Fruit fly (Drosophila melanogaster) Kc167 (cell line): ENCODE results near the gene bru3.

Experiments
- Myc ChIP-seq: fragments of >200 bp; optimal IDR thresholded peaks from 2 replicates; lab custom pipeline; 2017; ENCODE audit warnings: missing external identifiers
- Sin3A ChIP-seq: fragments of >200 bp; optimal IDR thresholded peaks from 2 replicates; lab custom pipeline; 2018; ENCODE audit warnings: missing external identifiers
- h ChIP-seq: fragments of >200 bp; optimal IDR thresholded peaks from 3 replicates; lab custom pipeline; 2018; ENCODE audit warnings: missing external identifiers
- insv ChIP-seq: fragments of >200 bp; optimal IDR thresholded peaks from 3 replicates; lab custom pipeline; 2018; ENCODE audit warnings: missing external identifiers
- psq ChIP-seq: fragments of >200 bp; optimal IDR thresholded peaks from 2 replicates; lab custom pipeline; 2017; ENCODE audit warnings: missing external identifiers
- ttk ChIP-seq: sonication (Bioruptor generic); optimal IDR thresholded peaks from 2 replicates; lab custom pipeline; 2017; ENCODE audit warnings: missing external identifiers

- no peak for TF ChIP-seq h (lab: Kevin White, UChicago)
- TF ChIP-seq insv (lab: Kevin White, UChicago), result no peak
- TF ChIP-seq Myc (lab: Kevin White, UChicago), result no peak
- no peak for TF ChIP-seq ttk (lab: Kevin White, UChicago)
- no peak for TF ChIP-seq psq
- TF ChIP-seq Sin3A (lab: Kevin White, UChicago), result no peak
Observed at dm6 chr3L:13708872-13709271, 94.3 kb downstream of the bru3 start.
